Worm (Caenorhabditis elegans) whole organism, L4 larva: ENCODE measurements around the gene tbc-3.
A peak's percentile ranks its signal among the peaks of the same experiment; 100 is the strongest.

Source experiments
- ama-1 ChIP-seq: fragments of 150-350 bp; optimal IDR thresholded peaks from 2 replicates; lab custom pipeline; 2014; ENCODE audit warnings: inconsistent platforms, mixed read lengths
- ceh-28 ChIP-seq: fragments of 150-350 bp; optimal IDR thresholded peaks from 2 replicates; lab custom pipeline; 2014; ENCODE audit warnings: missing biosample characterization, missing genetic modification reagents, missing genetic modification characterization
- hmg-1.1 ChIP-seq: fragments of 200-800 bp; sonication (Bioruptor generic); IDR thresholded peaks from 2 replicates; pipeline ENCODE4 v1.3.6; 2022; ENCODE audit warnings: missing genetic modification reagents, missing genetic modification characterization, missing compliant biosample characterization
- lsy-2 ChIP-seq, 2 experiments: fragments of 150-350 bp in 1 of 2; sonication (generic microtip) in 1 of 2; optimal IDR thresholded peaks; 2 replicates each; lab custom pipeline; 2014 to 2017; ENCODE audit warnings: missing biosample characterization in 2 of 2, missing genetic modification characterization in 2 of 2
- pha-4 ChIP-seq, 2 experiments: fragments of 150-350 bp in 1 of 2; fragments of 200-800 bp in 1 of 2; sonication (Bioruptor generic) in 1 of 2; IDR thresholded peaks in 1 of 2; optimal IDR thresholded peaks in 1 of 2; 2 replicates each; pipeline versions ENCODE4 v1.3.6 to Lab custom; 2014 to 2022; ENCODE audit warnings: missing genetic modification characterization in 2 of 2, missing genetic modification reagents in 2 of 2, missing biosample characterization in 1 of 2, missing compliant biosample characterization in 1 of 2

DNA sequence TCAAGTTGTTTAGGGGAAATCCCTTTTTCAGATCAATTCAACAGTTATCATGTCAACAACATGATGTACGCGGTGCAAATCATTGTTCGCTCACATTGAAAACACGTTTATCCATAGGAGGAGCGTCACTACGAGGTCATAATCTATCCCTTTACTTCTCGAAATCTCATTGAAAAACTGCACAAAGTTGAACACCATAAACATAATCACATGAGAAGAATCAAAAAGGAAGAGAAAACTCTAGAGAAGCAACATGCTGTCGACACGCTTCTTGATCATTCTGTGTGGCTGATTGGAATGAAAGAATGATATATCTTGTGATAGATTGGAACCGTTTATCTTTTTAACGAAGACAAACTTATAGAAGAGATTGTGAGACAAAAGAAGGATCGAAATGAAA, 30.9 kb upstream of the tbc-3 start:
- TF ChIP-seq ama-1 (lab: Kevin White, UChicago), result no peak
- TF ChIP-seq pha-4 (GFP tag; IDR thresholded peaks at IDR 0.05; lab: Robert Waterston, UW), result no peak
- TF ChIP-seq pha-4 (tag; optimal IDR thresholded peaks at IDR 0.05; lab: Kevin White, UChicago), result no peak
- TF ChIP-seq hmg-1.1, result no peak
- peak; percentile 5 to 79 for TF ChIP-seq lsy-2 (tag; optimal IDR thresholded peaks at IDR 0.05; lab: Kevin White, UChicago)
- no peak for TF ChIP-seq ceh-28
